Worm (Caenorhabditis elegans) whole organism, dauer: ENCODE data around the gene cutl-16.

Experiments used
- unc-62 ChIP-seq: sonication (generic microtip); optimal IDR thresholded peaks from 2 replicates; lab custom pipeline; 2017; ENCODE audit warnings: missing biosample characterization, missing genetic modification reagents, missing genetic modification characterization

The cutl-16 gene

ce11 chrII:6493139-6493538 lies 51.9 kb downstream of the cutl-16 start:
- TF ChIP-seq unc-62: no peak
